Fruit fly (Drosophila melanogaster): ENCODE measurements around the gene CG5850.

The CG5850 gene

DNA sequence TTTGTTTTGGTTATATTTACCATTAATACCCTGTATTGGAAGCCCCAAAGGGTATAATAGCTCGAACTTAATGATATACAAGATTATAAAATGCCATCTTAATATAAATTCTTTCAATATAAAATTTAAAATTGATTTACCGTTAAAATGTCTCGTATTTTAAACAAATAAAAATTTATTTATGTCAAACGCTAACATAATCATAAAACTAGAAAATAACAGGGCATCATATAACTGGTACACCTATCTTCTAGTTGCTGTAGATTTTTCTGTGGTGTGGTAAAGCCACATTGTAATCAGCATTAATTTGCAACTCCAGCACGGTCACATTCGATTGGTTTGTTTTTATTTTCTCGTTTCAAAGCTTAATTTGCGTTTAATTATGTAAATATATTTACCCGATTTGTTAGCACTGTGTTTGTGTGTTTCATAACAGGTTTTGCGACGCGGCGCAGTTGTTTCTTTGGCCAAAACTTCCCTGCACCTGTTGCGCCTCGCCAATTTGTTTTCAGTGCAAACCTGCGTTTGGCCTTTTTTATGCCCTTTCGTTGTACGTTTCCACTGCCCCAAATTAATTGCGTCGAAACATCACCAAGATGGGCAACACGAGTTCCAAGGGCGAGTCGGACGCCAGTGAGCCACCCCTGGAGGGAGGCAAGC, 6.6 kb downstream of the CG5850 start, which contains the start of the genes CG4658 and CG5846:
CG4658 (plus strand) TSS at position 140 of the 660 bp plus-strand sequence.
CG5846 (minus strand) TSS at position 245 of the 660 bp plus-strand sequence.
- TF ChIP-seq Pif1A (GFP tag; optimal IDR thresholded peaks at IDR 0.05) (no peak), CG10348 (GFP tag; IDR thresholded peaks at IDR 0.05) (0 out of 2 replicates have a peak, but pooled peaks have one; percentile 35), D1 (tag; optimal IDR thresholded peaks at IDR 0.05) (no peak), Ets98B (GFP tag; IDR thresholded peaks at IDR 0.05) (peak; percentile 89), Snoo (tag; optimal IDR thresholded peaks at IDR 0.05) (peak; percentile 87), rn (GFP tag; IDR thresholded peaks at IDR 0.05) (peak; percentile 91), CG9948 (tag; optimal IDR thresholded peaks at IDR 0.05) (peak; percentile 94), CG8159 (tag; optimal IDR thresholded peaks at IDR 0.05) (peak; percentile 95), CG34367 (tag; optimal IDR thresholded peaks at IDR 0.05) (peak; percentile 89), gl (tag; optimal IDR thresholded peaks at IDR 0.05) (peak; percentile 63), CG14655 (GFP tag; optimal IDR thresholded peaks at IDR 0.05) (no peak), EcR (GFP tag; optimal IDR thresholded peaks at IDR 0.05) (peak; percentile 32), CG8301 (tag; optimal IDR thresholded peaks at IDR 0.05) (peak; percentile 90), Pif1B (GFP tag; optimal IDR thresholded peaks at IDR 0.05) (no peak), CG17806 (tag; optimal IDR thresholded peaks at IDR 0.05) (peak; percentile 95), CG13204 (GFP tag; optimal IDR thresholded peaks at IDR 0.05) (no peak), CG12605 (GFP tag; IDR thresholded peaks at IDR 0.05) (peak; percentile 91), CG15710 (tag; optimal IDR thresholded peaks at IDR 0.05) (peak; percentile 90), CG32121 (GFP tag; IDR thresholded peaks at IDR 0.05) (peak; percentile 94), CG4496 (GFP tag; IDR thresholded peaks at IDR 0.05) (peak; percentile 94)

dm6 chr2L:9954696-9955095, 9.1 kb downstream of the CG5850 start:
- TF ChIP-seq CG17806 (tag; optimal IDR thresholded peaks at IDR 0.05) = no peak
- no peak for TF ChIP-seq CG12605 (GFP tag; IDR thresholded peaks at IDR 0.05)

DNA sequence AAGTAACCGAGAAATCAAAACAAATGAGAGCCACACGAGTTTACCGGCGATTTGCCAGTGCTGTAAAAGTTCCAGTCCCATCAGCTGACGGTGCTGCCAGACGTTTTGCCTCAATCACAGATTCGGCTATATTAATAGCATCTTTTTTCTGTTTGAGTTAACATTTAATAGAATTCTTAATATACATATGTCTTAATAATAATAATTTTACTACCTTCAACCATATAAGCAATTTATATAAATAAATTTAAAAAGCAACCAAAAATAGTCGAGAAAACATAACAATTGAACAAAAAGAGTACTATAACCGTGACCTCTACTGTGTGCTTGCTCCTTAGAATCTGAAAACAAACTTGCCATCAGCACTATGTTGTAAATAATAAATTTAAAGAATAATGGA, 9.6 kb downstream of the CG5850 start, which contains the start of the genes CG13126 and CG4709:
CG13126 (minus strand) TSS at position 63 of the 400 bp plus-strand sequence.
CG4709 (plus strand) TSS at position 207 of the 400 bp plus-strand sequence.
- peak; percentile 80 for TF ChIP-seq gl (tag; optimal IDR thresholded peaks at IDR 0.05)
- peak; percentile 93 for TF ChIP-seq CG9948 (tag; optimal IDR thresholded peaks at IDR 0.05)
- TF ChIP-seq D1 (tag; optimal IDR thresholded peaks at IDR 0.05) = no peak
- peak; percentile 87 for TF ChIP-seq CG4496 (GFP tag; IDR thresholded peaks at IDR 0.05)
- TF ChIP-seq Pif1A (GFP tag; optimal IDR thresholded peaks at IDR 0.05) = peak; percentile 81
- peak; percentile 19 for TF ChIP-seq EcR (GFP tag; optimal IDR thresholded peaks at IDR 0.05)
- peak; percentile 89 for TF ChIP-seq CG15710 (tag; optimal IDR thresholded peaks at IDR 0.05)
- TF ChIP-seq CG10348 (GFP tag; IDR thresholded peaks at IDR 0.05) = no peak
- peak; percentile 94 for TF ChIP-seq CG14655 (GFP tag; optimal IDR thresholded peaks at IDR 0.05)
- TF ChIP-seq CG8301 (tag; optimal IDR thresholded peaks at IDR 0.05) = peak; percentile 92
- peak; percentile 95 for TF ChIP-seq CG12605 (GFP tag; IDR thresholded peaks at IDR 0.05)
- TF ChIP-seq CG34367 (tag; optimal IDR thresholded peaks at IDR 0.05) = peak; percentile 74
- peak; percentile 97 for TF ChIP-seq CG8159 (tag; optimal IDR thresholded peaks at IDR 0.05)
- TF ChIP-seq Snoo (tag; optimal IDR thresholded peaks at IDR 0.05) = peak; percentile 86
- TF ChIP-seq CG32121 (GFP tag; IDR thresholded peaks at IDR 0.05) = peak; percentile 89
- peak; percentile 96 for TF ChIP-seq CG17806 (tag; optimal IDR thresholded peaks at IDR 0.05)
- peak; percentile 90 for TF ChIP-seq Ets98B (GFP tag; IDR thresholded peaks at IDR 0.05)
- TF ChIP-seq CG13204 (GFP tag; optimal IDR thresholded peaks at IDR 0.05) = peak; percentile 56
- TF ChIP-seq fd96Ca (GFP tag; IDR thresholded peaks at IDR 0.05) = peak; percentile 71
- TF ChIP-seq rn (GFP tag; IDR thresholded peaks at IDR 0.05) = peak; percentile 59; the same call in 1 of the 2 replicates
- TF ChIP-seq Pif1B (GFP tag; optimal IDR thresholded peaks at IDR 0.05) = peak; percentile 89

- peak; percentile 31 for TF ChIP-seq CG14655 (GFP tag; optimal IDR thresholded peaks at IDR 0.05)
- peak; percentile 47; the same call in 1 of the 2 replicates for TF ChIP-seq CG12605 (GFP tag; IDR thresholded peaks at IDR 0.05)
- no peak for TF ChIP-seq CG9948 (tag; optimal IDR thresholded peaks at IDR 0.05)
- peak; percentile 17 for TF ChIP-seq Pif1B (GFP tag; optimal IDR thresholded peaks at IDR 0.05)
- no peak for TF ChIP-seq CG10348 (GFP tag; IDR thresholded peaks at IDR 0.05)
- no peak for TF ChIP-seq CG34367 (tag; optimal IDR thresholded peaks at IDR 0.05)
- peak; percentile 25 for TF ChIP-seq CG13204 (GFP tag; optimal IDR thresholded peaks at IDR 0.05)
- TF ChIP-seq CG8301 (tag; optimal IDR thresholded peaks at IDR 0.05) = peak; percentile 23
- peak; percentile 2 for TF ChIP-seq Pif1A (GFP tag; optimal IDR thresholded peaks at IDR 0.05)
Measured at dm6 chr2L:9949178-9950062, 14.3 kb downstream of the CG5850 start.

DNA sequence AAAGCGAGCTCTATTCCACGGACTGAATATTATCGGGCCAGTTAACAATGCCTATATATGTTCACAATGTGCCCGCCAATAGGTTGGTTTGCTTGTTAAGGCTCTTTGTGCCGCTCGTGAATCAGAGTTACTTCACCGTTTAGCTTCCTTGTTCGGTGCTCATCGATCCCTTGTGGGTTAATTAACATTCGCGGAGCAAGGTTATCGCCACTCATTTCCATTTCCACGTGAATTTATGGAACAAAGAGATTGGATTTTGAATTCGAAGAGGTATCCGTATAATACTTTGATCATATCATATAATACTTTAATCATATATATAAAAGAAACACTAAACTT, 15.3 kb downstream of the CG5850 start:
- TF ChIP-seq CG32121 (GFP tag; IDR thresholded peaks at IDR 0.05) (no peak), Ets98B (GFP tag; IDR thresholded peaks at IDR 0.05) (no peak), D1 (tag; optimal IDR thresholded peaks at IDR 0.05) (no peak), CG9948 (tag; optimal IDR thresholded peaks at IDR 0.05) (no peak), EcR (GFP tag; optimal IDR thresholded peaks at IDR 0.05) (no peak), CG34367 (tag; optimal IDR thresholded peaks at IDR 0.05) (no peak), CG8159 (tag; optimal IDR thresholded peaks at IDR 0.05) (no peak), CG15710 (tag; optimal IDR thresholded peaks at IDR 0.05) (no peak), gl (tag; optimal IDR thresholded peaks at IDR 0.05) (no peak), CG12605 (GFP tag; IDR thresholded peaks at IDR 0.05) (no peak), Pif1A (GFP tag; optimal IDR thresholded peaks at IDR 0.05) (no peak), CG8301 (tag; optimal IDR thresholded peaks at IDR 0.05) (no peak), CG14655 (GFP tag; optimal IDR thresholded peaks at IDR 0.05) (no peak), Pif1B (GFP tag; optimal IDR thresholded peaks at IDR 0.05) (no peak), fd96Ca (GFP tag; IDR thresholded peaks at IDR 0.05) (no peak), rn (GFP tag; IDR thresholded peaks at IDR 0.05) (no peak), CG17806 (tag; optimal IDR thresholded peaks at IDR 0.05) (no peak)

Data from whole organism, pupa.